Fruit fly (Drosophila melanogaster) whole organism, embryonic: ENCODE data around the gene Ir67a.

Experiments
- CG17361 ChIP-seq: fragments of 200-800 bp; sonication (Bioruptor generic); IDR thresholded peaks from 3 replicates; pipeline ENCODE4 v1.3.6; 2022; ENCODE audit warnings: missing biosample characterization, missing genetic modification characterization
- nom ChIP-seq: fragments of 200-800 bp; sonication (Bioruptor generic); optimal IDR thresholded peaks from 2 replicates; lab custom pipeline; 2017; ENCODE audit warnings: missing biosample characterization, missing genetic modification characterization, mild to moderate bottlenecking, moderate library complexity, missing genetic modification reagents
- tll ChIP-seq, 2 experiments: fragments of 200-800 bp in 1 of 2; fragments of >200 bp in 1 of 2; sonication (Bioruptor generic) in 1 of 2; optimal IDR thresholded peaks; 2 replicates each; lab custom pipeline; 2017 to 2019; ENCODE audit warnings: missing biosample characterization in 2 of 2, missing genetic modification characterization in 2 of 2, mild to moderate bottlenecking in 1 of 2, moderate library complexity in 1 of 2
- zen ChIP-seq: fragments of 200-800 bp; sonication (Bioruptor generic); optimal IDR thresholded peaks from 3 replicates; lab custom pipeline; 2018; ENCODE audit warnings: missing biosample characterization, mild to moderate bottlenecking, missing genetic modification characterization, moderate library complexity

DNA sequence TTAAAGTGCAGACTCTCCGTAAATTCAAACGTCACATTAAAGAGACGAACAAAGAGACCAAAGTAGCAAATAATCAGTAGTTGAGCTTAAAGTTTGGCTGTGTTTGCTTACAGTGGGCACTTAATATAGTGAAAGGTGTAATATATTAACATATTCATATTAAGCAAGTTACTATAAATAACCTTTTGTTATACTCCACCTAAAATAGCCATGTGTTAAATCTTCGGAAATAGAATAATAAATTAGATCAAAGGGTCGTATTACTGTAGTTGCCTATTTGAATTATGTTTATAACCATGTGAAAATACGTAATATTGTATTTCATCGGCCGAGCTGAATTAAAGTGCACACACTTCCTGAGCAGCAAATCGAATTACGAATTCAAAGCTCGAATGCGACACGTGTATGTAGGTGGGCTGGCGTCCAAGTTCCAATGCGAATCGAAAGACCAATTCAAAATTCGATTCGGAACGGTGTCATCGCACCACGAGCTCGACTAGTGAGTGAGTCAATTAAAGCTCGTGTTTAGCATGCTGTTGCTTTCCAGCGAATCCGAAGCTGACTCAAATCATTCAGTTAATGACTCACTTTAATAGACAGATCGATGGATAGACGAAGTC, 8.5 kb upstream of the Ir67a start:
- TF ChIP-seq CG17361: no peak
- TF ChIP-seq tll (GFP tag; optimal IDR thresholded peaks at IDR 0.05; lab: Kevin White, UChicago): no peak
- TF ChIP-seq zen (tag; lab: Kevin White, UChicago): no peak
- no peak for TF ChIP-seq nom (GFP tag; lab: Kevin White, UChicago)
